Worm (Caenorhabditis elegans): ENCODE data around the gene arc-1.

ce11 chrII:9652919-9653318 lies 21.9 kb upstream of the arc-1 start, which contains the start of gene ZK1307.3:
- no peak for TF ChIP-seq pat-9 (tag; optimal IDR thresholded peaks at IDR 0.05)
- no peak for TF ChIP-seq unc-55 (GFP tag; optimal IDR thresholded peaks at IDR 0.05)
- TF ChIP-seq lin-11 (tag; optimal IDR thresholded peaks at IDR 0.05): no peak
- no peak for TF ChIP-seq tbx-7 (tag; optimal IDR thresholded peaks at IDR 0.05)
- no peak for TF ChIP-seq elt-2 (tag; optimal IDR thresholded peaks at IDR 0.05)
- no peak for TF ChIP-seq C38D4.7 (GFP tag; optimal IDR thresholded peaks at IDR 0.05)
- TF ChIP-seq eyg-1 (tag; optimal IDR thresholded peaks at IDR 0.05): no peak
- no peak for TF ChIP-seq ceh-9 (tag; optimal IDR thresholded peaks at IDR 0.05)
